Worm (Caenorhabditis elegans): ENCODE data around the gene lsm-7.

DNA sequence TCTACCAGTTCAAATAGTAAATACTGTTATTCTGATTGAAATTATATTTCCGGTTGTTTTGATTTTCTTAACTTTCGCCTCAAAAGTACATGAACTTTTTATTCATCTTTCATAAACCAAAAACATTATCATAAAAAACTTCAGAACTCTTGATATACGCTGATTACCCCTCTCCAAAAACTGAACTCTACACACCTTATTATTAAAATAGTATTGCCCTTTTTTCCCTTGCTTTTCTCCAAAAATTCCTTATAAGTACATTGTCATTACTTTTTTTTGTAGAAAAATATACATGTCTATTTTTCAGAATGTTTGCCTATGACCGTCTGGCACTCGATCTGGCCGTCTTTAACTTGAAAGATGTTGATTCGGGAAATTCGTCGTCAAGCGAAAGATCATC is 48.5 kb downstream of the lsm-7 start, which contains the start of gene Y43E12A.2:
- no peak for TF ChIP-seq ets-7 (tag; optimal IDR thresholded peaks at IDR 0.05)
- no peak for TF ChIP-seq tra-4 (tag; optimal IDR thresholded peaks at IDR 0.05)
- no peak for TF ChIP-seq hmg-4 (GFP tag; optimal IDR thresholded peaks at IDR 0.05)
- TF ChIP-seq tbx-37 (GFP tag; conservative IDR thresholded peaks at IDR 0.05), result no peak
- no peak for TF ChIP-seq sea-1 (GFP tag; conservative IDR thresholded peaks at IDR 0.05)
- TF ChIP-seq hmbx-1 (tag; optimal IDR thresholded peaks at IDR 0.05), result no peak
